Worm (Caenorhabditis elegans): ENCODE data around the gene mec-15.

mec-15 gene

ce11 chrII:10242294-10242693 lies 2.8 kb upstream of the mec-15 start, which contains the start of gene mrps-14:
TSS of gene mrps-14 (minus strand) at chrII:10242490.
- TF ChIP-seq hlh-17 (GFP tag; optimal IDR thresholded peaks at IDR 0.05; ENCODE audit: borderline replicate concordance) (no peak), ces-1 (GFP tag; optimal IDR thresholded peaks at IDR 0.05) (no peak), nhr-84 (tag; optimal IDR thresholded peaks at IDR 0.05) (no peak), pqm-1 (tag; optimal IDR thresholded peaks at IDR 0.05) (no peak), unc-130 (tag; optimal IDR thresholded peaks at IDR 0.05) (no peak), ztf-4 (tag; optimal IDR thresholded peaks at IDR 0.05) (no peak), lsy-2 (tag; optimal IDR thresholded peaks at IDR 0.05) (no peak), snu-23 (GFP tag; optimal IDR thresholded peaks at IDR 0.05) (no peak), nhr-71 (tag; optimal IDR thresholded peaks at IDR 0.05) (no peak), blmp-1 (tag; optimal IDR thresholded peaks at IDR 0.05) (no peak), nhr-20 (tag; optimal IDR thresholded peaks at IDR 0.05) (no peak), efl-1 (optimal IDR thresholded peaks at IDR 0.05) (no peak), efl-1 (GFP tag; optimal IDR thresholded peaks at IDR 0.05 in 1 of 2) (no peak)

DNA sequence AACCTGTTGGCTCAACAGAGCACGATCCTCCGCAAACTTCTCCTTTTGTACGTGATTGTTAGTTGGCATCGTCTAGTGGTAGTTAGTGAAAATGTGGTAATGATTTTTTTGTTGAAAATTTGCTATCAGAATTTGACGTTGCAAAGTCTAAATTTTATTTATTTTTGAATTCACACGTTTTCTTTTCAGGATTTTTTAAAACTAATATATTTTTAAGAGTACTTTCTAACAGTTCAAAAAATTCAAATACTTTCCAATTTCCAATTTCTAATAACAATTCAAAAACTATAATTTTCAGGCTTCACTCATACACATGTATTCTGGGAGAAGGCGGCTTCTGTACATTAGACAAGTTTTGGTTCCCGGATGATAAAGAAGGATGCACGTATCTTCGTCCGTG lies 5.1 kb downstream of the mec-15 start, which contains the start of gene ubxn-5:
Gene ubxn-5, minus strand, starts transcription at position 101 of the 400 bp plus-strand sequence.
- TF ChIP-seq blmp-1 (tag; optimal IDR thresholded peaks at IDR 0.05) (no peak), ceh-63 (GFP tag; optimal IDR thresholded peaks at IDR 0.05) (no peak), pax-3 (tag; optimal IDR thresholded peaks at IDR 0.05) (no peak), mdl-1 (tag; optimal IDR thresholded peaks at IDR 0.05) (no peak), lin-13 (GFP tag; optimal IDR thresholded peaks at IDR 0.05) (no peak), hlh-4 (tag; optimal IDR thresholded peaks at IDR 0.05) (no peak), mab-9 (GFP tag; IDR thresholded peaks at IDR 0.05) (no peak), lsy-2 (tag; optimal IDR thresholded peaks at IDR 0.05) (no peak), fkh-8 (tag; optimal IDR thresholded peaks at IDR 0.05) (no peak), aha-1 (tag; optimal IDR thresholded peaks at IDR 0.05) (no peak), unc-98 (GFP tag; IDR thresholded peaks at IDR 0.05) (no peak), isw-1 (GFP tag; IDR thresholded peaks at IDR 0.05) (no peak), C04F5.9 (tag; optimal IDR thresholded peaks at IDR 0.05) (no peak), xbp-1 (tag; optimal IDR thresholded peaks at IDR 0.05) (no peak), ceh-82 (tag; optimal IDR thresholded peaks at IDR 0.05) (no peak), ets-5 (GFP tag; IDR thresholded peaks at IDR 0.05) (no peak), elt-3 (tag; optimal IDR thresholded peaks at IDR 0.05) (no peak), nhr-11 (tag; optimal IDR thresholded peaks at IDR 0.05) (no peak)

DNA sequence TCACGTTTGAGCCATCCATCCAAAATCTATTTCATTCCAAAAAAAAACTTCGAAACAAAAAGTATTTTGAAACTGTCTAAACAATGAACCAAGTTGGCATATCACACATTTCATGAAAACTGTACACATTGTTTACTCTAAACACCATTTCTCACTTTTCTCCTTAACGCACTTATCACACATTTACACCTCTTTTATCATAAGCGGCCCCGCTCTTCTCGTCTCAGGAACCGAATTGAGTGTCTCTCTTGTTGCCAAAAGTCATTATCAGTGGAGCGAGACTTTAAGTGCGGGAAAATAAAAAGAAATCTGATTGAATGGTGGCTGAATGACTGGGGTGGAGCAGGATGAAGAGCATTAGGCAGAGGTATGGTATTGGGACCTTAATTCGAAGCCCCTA lies 7.6 kb downstream of the mec-15 start:
- TF ChIP-seq elt-2 (tag; optimal IDR thresholded peaks at IDR 0.05) (peak; percentile 57), lsy-2 (tag; optimal IDR thresholded peaks at IDR 0.05) (no peak)

- TF ChIP-seq pag-3 (tag; optimal IDR thresholded peaks at IDR 0.05; ENCODE audit: borderline replicate concordance, insufficient read depth) = no peak
Observed at ce11 chrII:10230972-10231371, 8.5 kb downstream of the mec-15 start, which contains the start of gene T01E8.8. TSS of gene T01E8.8 (plus strand) at chrII:10231272.

DNA sequence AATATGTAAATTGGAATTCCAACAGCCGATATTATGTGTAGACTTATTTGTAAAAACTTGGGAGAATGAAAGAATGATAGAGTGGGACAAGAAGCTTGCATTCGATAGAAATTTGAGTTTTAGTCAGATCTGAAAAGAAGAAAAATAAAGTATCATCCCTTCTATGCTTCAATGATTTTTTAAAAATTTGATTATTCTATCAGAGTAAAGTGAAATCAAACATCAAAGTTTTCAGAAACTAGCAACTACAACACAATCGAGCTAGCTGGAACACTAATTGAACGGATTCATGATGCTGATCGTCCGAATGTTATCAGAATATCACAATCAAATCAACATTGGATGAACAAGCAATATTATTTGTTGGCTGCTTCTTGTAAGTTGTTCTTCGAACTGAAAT lies 12.5 kb downstream of the mec-15 start, which contains the start of gene srh-135:
Gene srh-135, minus strand, starts transcription at position 101 of the 400 bp plus-strand sequence.
- TF ChIP-seq hpl-2 (GFP tag; optimal IDR thresholded peaks at IDR 0.05) (no peak), ces-1 (GFP tag; optimal IDR thresholded peaks at IDR 0.05) (no peak), irx-1 (tag; optimal IDR thresholded peaks at IDR 0.05) (no peak), F16B12.6 (tag; optimal IDR thresholded peaks at IDR 0.05) (no peak), elt-2 (tag; optimal IDR thresholded peaks at IDR 0.05) (no peak), unc-98 (GFP tag; IDR thresholded peaks at IDR 0.05) (no peak), lin-13 (GFP tag; optimal IDR thresholded peaks at IDR 0.05) (no peak), fkh-4 (tag; optimal IDR thresholded peaks at IDR 0.05; ENCODE audit: borderline replicate concordance) (no peak), ceh-88 (GFP tag; IDR thresholded peaks at IDR 0.05) (no peak), ztf-4 (tag; optimal IDR thresholded peaks at IDR 0.05) (no peak), ceh-82 (tag; optimal IDR thresholded peaks at IDR 0.05) (no peak), nhr-85 (tag) (no peak), dsc-1 (tag; optimal IDR thresholded peaks at IDR 0.05) (no peak), nhr-237 (tag; optimal IDR thresholded peaks at IDR 0.05) (no peak)
